Worm (Caenorhabditis elegans) whole organism, mixed stage, embryonic: ENCODE measurements around the gene D1053.2.

Experiments
- M03D4.4 ChIP-seq: sonication (generic microtip); optimal IDR thresholded peaks from 2 replicates; lab custom pipeline; 2017; ENCODE audit warnings: mild to moderate bottlenecking, missing genetic modification characterization, missing compliant biosample characterization
- bed-3 ChIP-seq: fragments of 200-800 bp; sonication (Bioruptor generic); optimal IDR thresholded peaks from 3 replicates; lab custom pipeline; 2018; ENCODE audit warnings: mild to moderate bottlenecking, missing genetic modification characterization, moderate library complexity, missing compliant biosample characterization
- blmp-1 ChIP-seq: fragments of 150-350 bp; optimal IDR thresholded peaks from 2 replicates; lab custom pipeline; 2014; ENCODE audit warnings: missing biosample characterization, missing genetic modification characterization
- ceh-43 ChIP-seq: fragments of 200-800 bp; sonication (Bioruptor generic); optimal IDR thresholded peaks from 2 replicates; lab custom pipeline; 2018; ENCODE audit warnings: mild to moderate bottlenecking, missing genetic modification characterization, moderate library complexity, missing compliant biosample characterization
- ces-1 ChIP-seq: fragments of 150-350 bp; optimal IDR thresholded peaks from 2 replicates; lab custom pipeline; 2014; ENCODE audit warnings: missing biosample characterization, missing genetic modification reagents, missing genetic modification characterization
- cnd-1 ChIP-seq: fragments of 200-800 bp; sonication (Bioruptor generic); optimal IDR thresholded peaks from 2 replicates; lab custom pipeline; 2018; ENCODE audit warnings: mild to moderate bottlenecking, missing genetic modification characterization, missing compliant biosample characterization
- drap-1 ChIP-seq: fragments of 200-800 bp; sonication (Bioruptor generic); optimal IDR thresholded peaks from 3 replicates; lab custom pipeline; 2018; ENCODE audit warnings: mild to moderate bottlenecking, missing genetic modification characterization, missing compliant biosample characterization
- elt-1 ChIP-seq: sonication (generic microtip); optimal IDR thresholded peaks from 2 replicates; lab custom pipeline; 2017; ENCODE audit warnings: missing genetic modification characterization, mild to moderate bottlenecking, missing compliant biosample characterization, antibody characterized with exemption, moderate library complexity, borderline replicate concordance; ENCODE audit not compliant: insufficient read depth
- elt-3 ChIP-seq: fragments of 150-350 bp; optimal IDR thresholded peaks from 2 replicates; lab custom pipeline; 2014; ENCODE audit warnings: missing biosample characterization, missing genetic modification characterization
- hlh-1 ChIP-seq: fragments of 150-350 bp; optimal IDR thresholded peaks from 2 replicates; lab custom pipeline; 2014; ENCODE audit warnings: missing biosample characterization, missing genetic modification reagents, missing genetic modification characterization
- lin-13 ChIP-seq: fragments of 150-350 bp; optimal IDR thresholded peaks from 2 replicates; lab custom pipeline; 2014; ENCODE audit warnings: missing biosample characterization, missing genetic modification characterization
- lin-32 ChIP-seq: fragments of 200-800 bp; sonication (Bioruptor generic); optimal IDR thresholded peaks from 2 replicates; lab custom pipeline; 2018; ENCODE audit warnings: mild to moderate bottlenecking, missing genetic modification characterization, missing compliant biosample characterization
- lsy-2 ChIP-seq: fragments of 150-350 bp; optimal IDR thresholded peaks from 2 replicates; lab custom pipeline; 2014; ENCODE audit warnings: missing biosample characterization, missing genetic modification characterization
- mep-1 ChIP-seq: fragments of 150-350 bp; optimal IDR thresholded peaks from 2 replicates; lab custom pipeline; 2017; ENCODE audit warnings: missing biosample characterization, missing genetic modification reagents, missing genetic modification characterization, inconsistent platforms
- mls-2 ChIP-seq: sonication (generic microtip); optimal IDR thresholded peaks from 2 replicates; lab custom pipeline; 2016; ENCODE audit warnings: mild to moderate bottlenecking, missing genetic modification characterization, moderate library complexity, missing compliant biosample characterization
- nhr-12 ChIP-seq: fragments of 150-350 bp; optimal IDR thresholded peaks from 2 replicates; lab custom pipeline; 2014; ENCODE audit warnings: missing biosample characterization, missing genetic modification characterization
- nhr-2 ChIP-seq: fragments of 150-350 bp; optimal IDR thresholded peaks from 2 replicates; lab custom pipeline; 2014; ENCODE audit warnings: missing biosample characterization, missing genetic modification characterization
- nhr-237 ChIP-seq: fragments of 150-350 bp; optimal IDR thresholded peaks from 2 replicates; lab custom pipeline; 2014; ENCODE audit warnings: missing biosample characterization, missing genetic modification characterization
- nhr-28 ChIP-seq: fragments of 150-350 bp; optimal IDR thresholded peaks from 2 replicates; lab custom pipeline; 2014; ENCODE audit warnings: missing biosample characterization, missing genetic modification characterization
- pha-4 ChIP-seq: fragments of 150-350 bp; optimal IDR thresholded peaks from 2 replicates; lab custom pipeline; 2018; ENCODE audit warnings: missing biosample characterization, missing genetic modification reagents, missing genetic modification characterization
- sem-2 ChIP-seq: fragments of 200-800 bp; sonication (Bioruptor generic); optimal IDR thresholded peaks from 2 replicates; lab custom pipeline; 2018; ENCODE audit warnings: mild to moderate bottlenecking, missing genetic modification characterization, missing compliant biosample characterization
- snpc-4 ChIP-seq: fragments of 150-350 bp; optimal IDR thresholded peaks from 2 replicates; lab custom pipeline; 2014; ENCODE audit warnings: missing biosample characterization, missing genetic modification characterization
- sptf-1 ChIP-seq: sonication (generic microtip); optimal IDR thresholded peaks from 2 replicates; lab custom pipeline; 2017; ENCODE audit warnings: mild to moderate bottlenecking, missing genetic modification characterization, moderate library complexity, missing compliant biosample characterization
- tbx-8 ChIP-seq: fragments of 200-800 bp; sonication (Bioruptor generic); optimal IDR thresholded peaks from 2 replicates; lab custom pipeline; 2018; ENCODE audit warnings: mild to moderate bottlenecking, missing genetic modification characterization, moderate library complexity, missing compliant biosample characterization
- unc-120 ChIP-seq: sonication (generic microtip); optimal IDR thresholded peaks from 2 replicates; lab custom pipeline; 2017; ENCODE audit warnings: missing genetic modification characterization, missing compliant biosample characterization; ENCODE audit not compliant: poor library complexity, severe bottlenecking
- unc-39 ChIP-seq: fragments of 150-350 bp; optimal IDR thresholded peaks from 2 replicates; lab custom pipeline; 2014; ENCODE audit warnings: missing biosample characterization, missing genetic modification characterization
- unc-62 ChIP-seq: fragments of 150-350 bp; optimal IDR thresholded peaks from 2 replicates; lab custom pipeline; 2014; ENCODE audit warnings: missing biosample characterization, missing genetic modification reagents, missing genetic modification characterization
- zip-8 ChIP-seq: fragments of 150-350 bp; optimal IDR thresholded peaks from 2 replicates; lab custom pipeline; 2014; ENCODE audit warnings: missing biosample characterization, missing genetic modification characterization
- ztf-11 ChIP-seq: fragments of 150-350 bp; optimal IDR thresholded peaks from 2 replicates; lab custom pipeline; 2014; ENCODE audit warnings: missing biosample characterization, missing genetic modification characterization

The D1053.2 gene

DNA sequence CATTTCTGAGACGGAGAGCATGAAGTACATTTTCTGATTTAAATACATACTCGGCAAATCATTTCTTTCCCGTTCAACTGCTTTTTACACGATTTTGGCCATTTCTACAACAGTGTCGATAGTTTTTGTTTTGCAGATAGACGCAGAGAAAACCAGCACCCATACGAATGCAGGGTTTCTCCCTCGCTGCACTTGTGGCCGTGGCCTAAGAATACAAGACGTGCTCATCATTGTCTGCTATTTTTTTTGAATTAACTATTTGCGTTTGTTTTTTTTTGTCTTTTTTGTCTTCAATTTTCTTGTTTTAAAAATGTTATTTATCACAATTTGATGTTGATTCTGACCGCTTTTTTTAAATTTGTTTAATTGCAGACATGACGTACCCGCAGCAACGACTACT is 34.9 kb upstream of the D1053.2 start, which contains the start of gene smcl-1:
Gene smcl-1, plus strand, starts transcription at position 373 of the 400 bp plus-strand sequence.
- TF ChIP-seq nhr-2 (tag; lab: Kevin White, UChicago) (peak; percentile 5), mep-1 (tag; lab: Kevin White, UChicago) (peak; percentile 34), ceh-43 (GFP tag; lab: Kevin White, UChicago) (no peak), hlh-1 (tag; lab: Kevin White, UChicago) (peak; percentile 34)

DNA sequence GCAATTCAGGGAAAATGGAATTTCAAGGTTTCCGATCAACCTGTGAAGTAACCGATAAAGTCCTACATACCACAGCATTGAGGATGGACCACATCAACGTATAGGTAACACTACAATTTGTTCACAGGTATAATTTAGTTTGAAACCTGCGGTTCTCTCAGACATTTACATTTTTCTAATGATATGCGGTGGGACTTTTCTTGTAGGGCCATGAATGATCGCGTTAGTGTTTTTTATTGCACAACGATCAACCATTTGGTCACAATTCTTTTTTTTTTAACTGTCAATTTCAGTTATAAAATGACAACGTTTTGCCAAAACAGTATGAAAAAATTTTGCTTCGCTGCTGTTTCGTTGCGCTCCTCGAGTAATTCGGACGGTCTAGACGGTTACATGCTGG is 31.3 kb upstream of the D1053.2 start, which contains the start of gene C44C10.12:
Gene C44C10.12, plus strand, starts transcription at position 301 of the 400 bp plus-strand sequence.
- no peak for TF ChIP-seq lsy-2 (tag; lab: Kevin White, UChicago)
- no peak for TF ChIP-seq drap-1 (GFP tag; lab: Kevin White, UChicago)
- TF ChIP-seq unc-39 (tag; lab: Kevin White, UChicago): no peak
- no peak for TF ChIP-seq nhr-2 (tag; lab: Kevin White, UChicago)
- TF ChIP-seq M03D4.4 (tag; lab: Kevin White, UChicago): no peak
- TF ChIP-seq elt-1: no peak
- TF ChIP-seq nhr-12: no peak
- TF ChIP-seq bed-3 (GFP tag; lab: Kevin White, UChicago): no peak
- no peak for TF ChIP-seq ztf-11 (tag; lab: Kevin White, UChicago)
- TF ChIP-seq pha-4 (tag; lab: Kevin White, UChicago): no peak
- no peak for TF ChIP-seq snpc-4 (tag; lab: Kevin White, UChicago)
- TF ChIP-seq elt-3: no peak
- TF ChIP-seq lin-13 (tag; lab: Kevin White, UChicago): no peak
- no peak for TF ChIP-seq ceh-43 (GFP tag; lab: Kevin White, UChicago)
- no peak for TF ChIP-seq nhr-237 (tag; lab: Kevin White, UChicago)
- TF ChIP-seq tbx-8 (GFP tag; lab: Kevin White, UChicago): no peak
- TF ChIP-seq ces-1 (GFP tag; lab: Kevin White, UChicago): no peak
- no peak for TF ChIP-seq cnd-1 (tag; lab: Kevin White, UChicago)

DNA sequence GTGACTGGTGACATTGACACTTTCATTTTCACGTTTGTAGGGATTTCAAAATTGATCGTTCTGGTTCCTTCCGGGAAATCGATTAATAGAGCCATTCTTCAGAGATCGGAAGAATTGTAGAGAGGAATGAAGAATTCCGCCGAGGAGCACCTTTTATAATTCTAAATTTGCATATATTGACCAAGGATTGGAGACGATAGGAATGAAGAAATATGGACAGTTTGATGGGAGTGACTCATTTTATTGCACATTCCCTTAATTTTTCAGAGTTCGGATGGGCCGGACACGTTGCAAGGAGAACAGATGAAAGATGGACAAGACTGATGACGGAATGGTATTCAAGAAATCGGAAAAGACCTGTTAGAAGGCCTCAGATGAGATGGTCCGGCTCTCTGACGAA is 27.7 kb upstream of the D1053.2 start, which contains the start of gene C44C10.15:
Gene C44C10.15, minus strand, starts transcription at position 101 of the 400 bp plus-strand sequence.
- TF ChIP-seq elt-1 (no peak), M03D4.4 (tag; lab: Kevin White, UChicago) (no peak), nhr-28 (tag; lab: Kevin White, UChicago) (no peak), lin-13 (tag; lab: Kevin White, UChicago) (no peak), ceh-43 (GFP tag; lab: Kevin White, UChicago) (no peak), lin-32 (GFP tag; lab: Kevin White, UChicago) (no peak), nhr-237 (tag; lab: Kevin White, UChicago) (no peak), ces-1 (GFP tag; lab: Kevin White, UChicago) (no peak), nhr-12 (no peak), sem-2 (GFP tag; lab: Kevin White, UChicago) (no peak), zip-8 (no peak), mls-2 (tag; lab: Kevin White, UChicago) (no peak), snpc-4 (tag; lab: Kevin White, UChicago) (no peak), bed-3 (GFP tag; lab: Kevin White, UChicago) (no peak), mep-1 (tag; lab: Kevin White, UChicago) (no peak), unc-62 (GFP tag; lab: Kevin White, UChicago) (no peak), nhr-2 (tag; lab: Kevin White, UChicago) (no peak), hlh-1 (tag; lab: Kevin White, UChicago) (no peak), blmp-1 (no peak)

DNA sequence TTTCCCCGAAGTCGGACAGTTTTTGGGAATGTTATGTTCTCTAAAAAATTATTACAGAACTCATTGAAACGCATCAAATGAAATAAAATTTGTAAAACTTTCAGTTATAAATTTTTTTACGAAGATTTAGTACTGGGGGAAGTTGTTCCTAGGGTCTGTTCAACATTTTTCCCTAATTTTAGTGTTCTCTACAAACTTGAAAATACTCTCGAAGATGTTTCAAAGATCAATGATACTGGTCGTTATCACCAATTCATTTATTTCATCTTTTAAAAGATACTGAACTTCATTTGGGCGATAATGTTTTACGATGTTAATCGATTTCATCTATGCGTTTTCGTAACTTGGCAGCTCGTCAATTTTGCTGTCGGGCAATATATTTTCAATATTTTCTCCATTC is 25.7 kb upstream of the D1053.2 start, which contains the start of gene C44C10.3:
Gene C44C10.3, plus strand, starts transcription at position 301 of the 400 bp plus-strand sequence.
- TF ChIP-seq ceh-43 (GFP tag; lab: Kevin White, UChicago) (no peak), sptf-1 (tag; lab: Kevin White, UChicago) (no peak), cnd-1 (tag; lab: Kevin White, UChicago) (no peak), lin-13 (tag; lab: Kevin White, UChicago) (no peak), nhr-237 (tag; lab: Kevin White, UChicago) (no peak), ces-1 (GFP tag; lab: Kevin White, UChicago) (no peak), bed-3 (GFP tag; lab: Kevin White, UChicago) (no peak), sem-2 (GFP tag; lab: Kevin White, UChicago) (no peak), nhr-28 (tag; lab: Kevin White, UChicago) (no peak), unc-120 (no peak), lsy-2 (tag; lab: Kevin White, UChicago) (no peak), hlh-1 (tag; lab: Kevin White, UChicago) (no peak), drap-1 (GFP tag; lab: Kevin White, UChicago) (no peak), nhr-2 (tag; lab: Kevin White, UChicago) (no peak), unc-62 (GFP tag; lab: Kevin White, UChicago) (no peak), mls-2 (tag; lab: Kevin White, UChicago) (no peak), pha-4 (tag; lab: Kevin White, UChicago) (no peak), nhr-12 (no peak)
- TF ChIP-seq, all 35 proteins: peak for 0
